Worm (Caenorhabditis elegans) whole organism, early embryonic: ENCODE data around the gene nac-3.

ENCODE experiments used
- B0310.2 ChIP-seq: sonication (generic microtip); optimal IDR thresholded peaks from 2 replicates; lab custom pipeline; 2016; ENCODE audit warnings: mild to moderate bottlenecking, missing genetic modification characterization, missing compliant biosample characterization
- ama-1 ChIP-seq: fragments of 150-350 bp; optimal IDR thresholded peaks from 2 replicates; lab custom pipeline; 2014
- ets-7 ChIP-seq: sonication (generic microtip); optimal IDR thresholded peaks from 2 replicates; lab custom pipeline; 2016; ENCODE audit warnings: missing genotype, missing genetic modification characterization, missing compliant biosample characterization
- flt-1 ChIP-seq: fragments of 200-800 bp; sonication (Bioruptor generic); IDR thresholded peaks from 2 replicates; pipeline ENCODE4 v1.3.6; 2022; ENCODE audit warnings: missing genetic modification characterization, missing compliant biosample characterization
- pes-1 ChIP-seq: fragments of 200-800 bp; sonication (Bioruptor generic); IDR thresholded peaks from 2 replicates; pipeline ENCODE4 v1.3.6; 2022; ENCODE audit warnings: missing genetic modification reagents, missing genetic modification characterization, missing compliant biosample characterization

ce11 chrIII:10120076-10120831 is 32.3 kb upstream of the nac-3 start, which contains the start of the genes gtf-2H3 and ham-3:
- no peak for TF ChIP-seq ets-7
- TF ChIP-seq B0310.2: no peak
- TF ChIP-seq ama-1: no peak
- TF ChIP-seq flt-1 (GFP tag; lab: Robert Waterston, UW): no peak
- TF ChIP-seq pes-1 (GFP tag; lab: Robert Waterston, UW): 0 out of 2 replicates have a peak, but pooled peaks have one; percentile 48
